Worm (Caenorhabditis elegans) whole organism, L4/young adult: Measurements from ENCODE around the gene Y97E10AR.8.

Source experiments
- dao-5 ChIP-seq: sonication (generic microtip); optimal IDR thresholded peaks from 2 replicates; lab custom pipeline; 2016; ENCODE audit warnings: missing genotype, missing genetic modification characterization, moderate library complexity, missing compliant biosample characterization
- him-1 ChIP-seq: sonication (generic microtip); optimal IDR thresholded peaks from 2 replicates; lab custom pipeline; 2016; ENCODE audit warnings: missing genotype, missing genetic modification reagents, missing genetic modification characterization, missing compliant biosample characterization

DNA sequence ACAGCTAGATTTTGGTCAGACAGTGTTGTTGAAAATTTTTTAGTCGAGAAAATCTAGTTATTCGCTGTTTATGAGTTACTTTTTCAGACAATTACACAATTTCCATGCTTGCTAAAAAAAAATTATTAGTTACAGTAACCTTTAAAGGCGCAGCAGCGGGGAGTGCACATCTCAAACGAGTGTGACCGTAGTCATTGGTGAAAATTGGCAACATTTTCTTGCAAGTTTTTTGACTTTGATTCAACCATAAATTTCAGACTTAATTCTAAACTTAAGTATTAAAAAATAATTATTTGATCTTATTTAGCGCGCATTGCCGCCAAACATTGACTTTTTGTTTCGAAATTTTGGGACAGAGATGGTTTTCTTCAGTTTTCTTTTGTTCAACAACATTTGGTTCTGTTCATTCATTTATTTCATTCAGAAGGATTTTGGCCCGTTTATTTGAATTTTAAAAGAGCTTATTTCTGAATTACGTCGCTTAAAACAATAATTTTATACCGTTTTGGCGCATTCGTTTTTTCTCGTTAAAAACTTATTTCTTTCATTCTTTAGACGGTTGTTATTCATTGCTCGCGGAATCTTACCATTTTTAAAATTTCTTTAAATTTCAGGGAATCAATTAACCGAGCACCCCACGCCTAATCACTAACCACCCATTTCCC is 23.9 kb downstream of the Y97E10AR.8 start, which contains the start of gene oma-2:
- TF ChIP-seq him-1 (no peak), dao-5 (tag; lab: Kevin White, UChicago) (no peak)
